Worm (Caenorhabditis elegans) whole organism, L1 larva: Measurements from ENCODE around the gene plc-2.

Experiments used
- C16A3.4 ChIP-seq: fragments of 150-350 bp; optimal IDR thresholded peaks from 2 replicates; lab custom pipeline; 2014; ENCODE audit warnings: missing biosample characterization, missing genetic modification characterization
- F16B12.6 ChIP-seq: fragments of 150-350 bp; optimal IDR thresholded peaks from 2 replicates; lab custom pipeline; 2014; ENCODE audit warnings: missing biosample characterization, missing genetic modification characterization
- Y116A8C.19 ChIP-seq: sonication (generic microtip); optimal IDR thresholded peaks from 2 replicates; lab custom pipeline; 2016; ENCODE audit warnings: missing compliant biosample characterization, missing genetic modification characterization, borderline replicate concordance
- alr-1 ChIP-seq: fragments of 200-800 bp; sonication (Bioruptor generic); optimal IDR thresholded peaks from 2 replicates; lab custom pipeline; 2018; ENCODE audit warnings: borderline replicate concordance, mild to moderate bottlenecking, missing genetic modification characterization, missing compliant biosample characterization
- aly-2 ChIP-seq: fragments of 150-350 bp; optimal IDR thresholded peaks from 2 replicates; lab custom pipeline; 2014; ENCODE audit warnings: missing biosample characterization, missing genetic modification characterization
- ama-1 ChIP-seq: fragments of 150-350 bp; optimal IDR thresholded peaks from 2 replicates; lab custom pipeline; 2014
- ceh-88 ChIP-seq: fragments of 200-800 bp; sonication (Bioruptor generic); IDR thresholded peaks from 2 replicates; pipeline ENCODE4 v1.3.6; 2022; ENCODE audit warnings: missing genetic modification characterization, missing compliant biosample characterization
- dpl-1 ChIP-seq, 3 experiments: fragments of 150-350 bp in 2 of 3; sonication (generic microtip) in 1 of 3; optimal IDR thresholded peaks; 2 replicates each; lab custom pipeline; 2014 to 2017; ENCODE audit warnings: missing biosample characterization in 3 of 3, missing genetic modification characterization in 3 of 3, missing genetic modification reagents in 3 of 3
- dsc-1 ChIP-seq: sonication (generic microtip); optimal IDR thresholded peaks from 2 replicates; lab custom pipeline; 2016; ENCODE audit warnings: mild to moderate bottlenecking, missing genetic modification characterization, missing compliant biosample characterization
- efl-1 ChIP-seq, 4 experiments: fragments of 150-350 bp; optimal IDR thresholded peaks in 3 of 4; peaks in 1 of 4; 1 replicate in 1 of 4; 2 replicates in 3 of 4; lab custom pipeline; 2014; ENCODE audit warnings: missing biosample characterization in 2 of 4, missing genetic modification characterization in 2 of 4, missing genetic modification reagents in 2 of 4
- efl-3 ChIP-seq: fragments of 200-800 bp; sonication (Bioruptor generic); optimal IDR thresholded peaks from 2 replicates; lab custom pipeline; 2018; ENCODE audit warnings: mild to moderate bottlenecking, missing genetic modification characterization, missing compliant biosample characterization
- egl-13 ChIP-seq: sonication (generic microtip); optimal IDR thresholded peaks from 2 replicates; lab custom pipeline; 2016; ENCODE audit warnings: missing genotype, missing genetic modification reagents, missing genetic modification characterization, missing compliant biosample characterization
- ets-5 ChIP-seq: fragments of 200-800 bp; sonication (Bioruptor generic); IDR thresholded peaks from 2 replicates; pipeline ENCODE4 v1.3.6; 2022; ENCODE audit warnings: missing genetic modification characterization, missing compliant biosample characterization
- fkh-10 ChIP-seq: sonication (generic microtip); optimal IDR thresholded peaks from 2 replicates; lab custom pipeline; 2017; ENCODE audit warnings: missing biosample characterization, missing genetic modification reagents, missing genetic modification characterization
- fkh-8 ChIP-seq: sonication (generic microtip); optimal IDR thresholded peaks from 2 replicates; lab custom pipeline; 2016; ENCODE audit warnings: mild to moderate bottlenecking, missing genetic modification characterization, missing compliant biosample characterization
- fos-1 ChIP-seq: fragments of 150-350 bp; optimal IDR thresholded peaks from 2 replicates; lab custom pipeline; 2014; ENCODE audit warnings: missing biosample characterization, missing genetic modification characterization
- grh-1 ChIP-seq: fragments of 200-800 bp; sonication (Bioruptor generic); IDR thresholded peaks from 2 replicates; pipeline ENCODE4 v1.3.6; 2022; ENCODE audit warnings: missing genetic modification reagents, missing genetic modification characterization, missing compliant biosample characterization
- hlh-4 ChIP-seq: sonication (generic microtip); optimal IDR thresholded peaks from 2 replicates; lab custom pipeline; 2016; ENCODE audit warnings: mild to moderate bottlenecking, missing genetic modification characterization, missing compliant biosample characterization
- irx-1 ChIP-seq: sonication (generic microtip); optimal IDR thresholded peaks from 2 replicates; lab custom pipeline; 2016; ENCODE audit warnings: missing genetic modification characterization, missing compliant biosample characterization
- isw-1 ChIP-seq: fragments of 200-800 bp; sonication (Bioruptor generic); IDR thresholded peaks from 2 replicates; pipeline ENCODE4 v1.3.6; 2022; ENCODE audit warnings: missing genetic modification characterization, missing compliant biosample characterization
- jun-1 ChIP-seq: fragments of 150-350 bp; optimal IDR thresholded peaks from 2 replicates; lab custom pipeline; 2014; ENCODE audit warnings: missing biosample characterization, missing genetic modification reagents, missing genetic modification characterization
- lin-14 ChIP-seq: fragments of 200-800 bp; sonication (Bioruptor generic); optimal IDR thresholded peaks from 2 replicates; lab custom pipeline; 2018; ENCODE audit warnings: mild to moderate bottlenecking, missing genetic modification characterization, moderate library complexity, missing compliant biosample characterization
- lin-15B ChIP-seq: fragments of 150-350 bp; sonication (generic microtip); optimal IDR thresholded peaks from 3 replicates; lab custom pipeline; 2014; ENCODE audit warnings: missing biosample characterization, missing genetic modification characterization
- lin-35 ChIP-seq, 2 experiments: fragments of 150-350 bp; optimal IDR thresholded peaks; 2 replicates each; lab custom pipeline; 2014; ENCODE audit warnings: missing biosample characterization in 2 of 2, missing genetic modification characterization in 2 of 2, missing genetic modification reagents in 2 of 2
- lin-39 ChIP-seq: fragments of 150-350 bp; optimal IDR thresholded peaks from 2 replicates; lab custom pipeline; 2014; ENCODE audit warnings: missing biosample characterization, missing genetic modification reagents, missing genetic modification characterization
- mep-1 ChIP-seq: fragments of 150-350 bp; optimal IDR thresholded peaks from 2 replicates; lab custom pipeline; 2014; ENCODE audit warnings: missing biosample characterization, missing genetic modification characterization
- nhr-19 ChIP-seq: fragments of 200-800 bp; sonication (Bioruptor generic); conservative IDR thresholded peaks from 2 replicates; pipeline ENCODE4 v1.3.6; 2022; ENCODE audit warnings: missing genetic modification characterization, missing compliant biosample characterization
- nhr-20 ChIP-seq: sonication (generic microtip); optimal IDR thresholded peaks from 2 replicates; lab custom pipeline; 2016; ENCODE audit warnings: mild to moderate bottlenecking, missing genetic modification characterization, missing compliant biosample characterization
- nhr-237 ChIP-seq: fragments of 150-350 bp; optimal IDR thresholded peaks from 2 replicates; lab custom pipeline; 2014; ENCODE audit warnings: missing biosample characterization, missing genetic modification characterization
- nhr-28 ChIP-seq: fragments of 150-350 bp; optimal IDR thresholded peaks from 2 replicates; lab custom pipeline; 2014; ENCODE audit warnings: missing biosample characterization, missing genetic modification characterization
- nhr-71 ChIP-seq: sonication (generic microtip); optimal IDR thresholded peaks from 2 replicates; lab custom pipeline; 2016; ENCODE audit warnings: mild to moderate bottlenecking, missing genetic modification characterization, moderate library complexity, missing compliant biosample characterization
- nhr-77 ChIP-seq: fragments of 150-350 bp; optimal IDR thresholded peaks from 2 replicates; lab custom pipeline; 2014; ENCODE audit warnings: missing biosample characterization, missing genetic modification characterization
- nhr-84 ChIP-seq: sonication (generic microtip); optimal IDR thresholded peaks from 2 replicates; lab custom pipeline; 2017; ENCODE audit warnings: missing biosample characterization, missing genetic modification characterization
- nhr-85 ChIP-seq: sonication (generic microtip); peaks from one replicate; lab custom pipeline; 2016; ENCODE audit warnings: missing genetic modification characterization, inconsistent platforms, missing compliant biosample characterization
- nhr-90 ChIP-seq: sonication (generic microtip); optimal IDR thresholded peaks from 2 replicates; lab custom pipeline; 2016; ENCODE audit warnings: mild to moderate bottlenecking, missing genetic modification characterization, missing compliant biosample characterization; ENCODE audit not compliant: poor library complexity
- skn-1 ChIP-seq: fragments of 150-350 bp; optimal IDR thresholded peaks from 2 replicates; lab custom pipeline; 2014; ENCODE audit warnings: missing biosample characterization, missing genetic modification characterization
- snpc-4 ChIP-seq: fragments of 150-350 bp; optimal IDR thresholded peaks from 2 replicates; lab custom pipeline; 2014; ENCODE audit warnings: missing biosample characterization, missing genetic modification characterization
- snu-23 ChIP-seq: sonication (generic microtip); optimal IDR thresholded peaks from 2 replicates; lab custom pipeline; 2016; ENCODE audit warnings: missing genetic modification characterization, missing compliant biosample characterization
- sptf-1 ChIP-seq: fragments of 150-350 bp; optimal IDR thresholded peaks from 2 replicates; lab custom pipeline; 2014; ENCODE audit warnings: missing biosample characterization, missing genetic modification characterization
- sup-37 ChIP-seq: fragments of 200-800 bp; sonication (Bioruptor generic); optimal IDR thresholded peaks from 2 replicates; lab custom pipeline; 2018; ENCODE audit warnings: mild to moderate bottlenecking, missing genetic modification characterization, missing compliant biosample characterization
- swsn-7 ChIP-seq: sonication (generic microtip); optimal IDR thresholded peaks from 2 replicates; lab custom pipeline; 2016; ENCODE audit warnings: missing genetic modification characterization, missing compliant biosample characterization
- unc-130 ChIP-seq: fragments of 150-350 bp; optimal IDR thresholded peaks from 2 replicates; lab custom pipeline; 2017; ENCODE audit warnings: missing biosample characterization, missing genetic modification characterization, inconsistent platforms
- unc-30 ChIP-seq: sonication (generic microtip); optimal IDR thresholded peaks from 2 replicates; lab custom pipeline; 2017; ENCODE audit warnings: missing biosample characterization, missing genetic modification characterization
- unc-86 ChIP-seq: sonication (generic microtip); optimal IDR thresholded peaks from 2 replicates; lab custom pipeline; 2016; ENCODE audit warnings: missing genetic modification characterization, missing compliant biosample characterization
- vab-15 ChIP-seq: sonication (generic microtip); optimal IDR thresholded peaks from 2 replicates; lab custom pipeline; 2017; ENCODE audit warnings: missing genotype, mild to moderate bottlenecking, missing genetic modification characterization, missing compliant biosample characterization
- xbp-1 ChIP-seq: sonication (generic microtip); optimal IDR thresholded peaks from 2 replicates; lab custom pipeline; 2016; ENCODE audit warnings: missing genetic modification characterization, missing compliant biosample characterization
- zag-1 ChIP-seq: fragments of 150-350 bp; optimal IDR thresholded peaks from 2 replicates; lab custom pipeline; 2014; ENCODE audit warnings: missing biosample characterization, missing genetic modification characterization
- ztf-11 ChIP-seq, 2 experiments: sonication (generic microtip); optimal IDR thresholded peaks; 2 replicates each; lab custom pipeline; 2016 to 2017; ENCODE audit warnings: missing genetic modification characterization in 2 of 2, missing biosample characterization in 1 of 2, missing compliant biosample characterization in 1 of 2

The plc-2 gene

ce11 chrV:15187083-15188057 lies 5.0 kb upstream of the plc-2 start, which contains the start of the genes cyn-7 and bath-36 (continued):
- TF ChIP-seq lin-14 (GFP tag; lab: Kevin White, UChicago) (peak; percentile 93), fkh-8 (peak; percentile 86), dsc-1 (tag; lab: Kevin White, UChicago) (peak; percentile 77), nhr-237 (tag; lab: Kevin White, UChicago) (no peak), dpl-1 (GFP tag; optimal IDR thresholded peaks at IDR 0.05; lab: Kevin White, UChicago) (peak; percentile 74 to 83 (median 82)), unc-130 (tag; lab: Kevin White, UChicago) (peak; percentile 62), F16B12.6 (peak; percentile 92), ets-5 (GFP tag; lab: Robert Waterston, UW) (no peak), irx-1 (tag; lab: Kevin White, UChicago) (peak; percentile 69), grh-1 (peak; percentile 69), fos-1 (tag; lab: Kevin White, UChicago) (peak; percentile 40), nhr-77 (tag; lab: Kevin White, UChicago) (no peak), sptf-1 (no peak), xbp-1 (tag; lab: Kevin White, UChicago) (peak; percentile 86), aly-2 (tag; lab: Kevin White, UChicago) (no peak), ztf-11 (tag; optimal IDR thresholded peaks at IDR 0.05; lab: Kevin White, UChicago) (peak in 1 of 2 experiments; percentile 44), mep-1 (tag; lab: Kevin White, UChicago) (peak; percentile 85), ceh-88 (peak; percentile 20; the same call in 1 of the 2 replicates), efl-1 (optimal IDR thresholded peaks at IDR 0.05; lab: Kevin White, UChicago) (peak; percentile 75 to 84), efl-1 (GFP tag; optimal IDR thresholded peaks at IDR 0.05 in 1 of 2; lab: Kevin White, UChicago) (peak; percentile 82 to 98), skn-1 (peak; percentile 55), snpc-4 (tag; lab: Kevin White, UChicago) (peak; percentile 40), efl-3 (GFP tag; lab: Kevin White, UChicago) (no peak), jun-1 (tag; lab: Kevin White, UChicago) (peak; percentile 75), nhr-90 (tag; lab: Kevin White, UChicago) (peak; percentile 87), nhr-19 (GFP tag; lab: Robert Waterston, UW) (peak; percentile 87), ama-1 (no peak), snu-23 (GFP tag; lab: Kevin White, UChicago) (peak; percentile 94), lin-15B (tag; lab: Kevin White, UChicago) (peak; percentile 58), lin-39 (tag; lab: Kevin White, UChicago) (peak; percentile 55), C16A3.4 (tag; lab: Kevin White, UChicago) (peak; percentile 37), sup-37 (GFP tag; lab: Kevin White, UChicago) (no peak), unc-86 (peak; percentile 63), lin-35 (GFP tag; optimal IDR thresholded peaks at IDR 0.05; lab: Kevin White, UChicago) (peak; percentile 83 to 84)

DNA sequence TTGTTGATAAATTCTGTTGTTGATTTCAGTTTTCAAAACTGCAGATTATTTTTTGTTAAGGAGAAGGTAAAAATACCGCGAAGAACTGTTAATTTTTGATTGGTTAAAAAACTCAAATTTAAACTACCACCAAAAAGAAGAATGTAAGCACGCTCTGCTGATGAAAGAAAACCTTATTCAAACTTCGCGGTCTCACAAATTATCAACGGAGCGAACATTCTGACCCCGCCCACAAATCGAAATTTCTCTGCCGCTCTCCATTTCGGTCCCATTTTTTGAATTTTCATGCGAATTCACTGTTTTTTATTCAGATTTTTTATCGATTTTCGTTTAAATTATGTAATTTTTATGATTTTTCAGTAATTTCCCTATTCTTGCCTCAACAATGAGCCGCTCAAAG lies 2.8 kb upstream of the plc-2 start, which contains the start of gene cyn-3:
Gene cyn-3, plus strand, starts transcription at position 361 of the 400 bp plus-strand sequence.
- TF ChIP-seq nhr-84 (no peak), dpl-1 (GFP tag; optimal IDR thresholded peaks at IDR 0.05; lab: Kevin White, UChicago) (peak; percentile 99), nhr-20 (tag; lab: Kevin White, UChicago) (peak; percentile 93), fkh-10 (GFP tag; lab: Kevin White, UChicago) (peak; percentile 56), hlh-4 (tag; lab: Kevin White, UChicago) (no peak), ztf-11 (tag; optimal IDR thresholded peaks at IDR 0.05; lab: Kevin White, UChicago) (peak in 1 of 2 experiments; percentile 17), jun-1 (tag; lab: Kevin White, UChicago) (peak; percentile 88), nhr-85 (tag; lab: Kevin White, UChicago) (peak; percentile 95), ama-1 (peak; percentile 66), nhr-71 (peak; percentile 95), nhr-77 (tag; lab: Kevin White, UChicago) (peak; percentile 74), swsn-7 (tag; lab: Kevin White, UChicago) (peak; percentile 90), nhr-19 (GFP tag; lab: Robert Waterston, UW) (peak; percentile 92), nhr-28 (tag; lab: Kevin White, UChicago) (no peak), vab-15 (tag; lab: Kevin White, UChicago) (peak; percentile 57), lin-14 (GFP tag; lab: Kevin White, UChicago) (peak; percentile 92), alr-1 (no peak), egl-13 (peak; percentile 79), efl-1 (optimal IDR thresholded peaks at IDR 0.05; lab: Kevin White, UChicago) (peak; percentile 91 to 100), efl-1 (GFP tag; optimal IDR thresholded peaks at IDR 0.05 in 1 of 2; lab: Kevin White, UChicago) (peak; percentile 99 to 100), snu-23 (GFP tag; lab: Kevin White, UChicago) (peak; percentile 96), zag-1 (tag; lab: Kevin White, UChicago) (no peak), Y116A8C.19 (tag; lab: Kevin White, UChicago) (no peak), ceh-88 (0 out of 2 replicates have a peak, but pooled peaks have one; percentile 27), unc-30 (tag; lab: Kevin White, UChicago) (no peak), lin-15B (tag; lab: Kevin White, UChicago) (peak; percentile 96), isw-1 (peak; percentile 91)
